Fruit fly (Drosophila melanogaster) S2 (cell line): ENCODE measurements around the gene CG34253.

Experiments
- CG8478 ChIP-seq: fragments of >200 bp; optimal IDR thresholded peaks from 2 replicates; lab custom pipeline; 2018
- CTCF ChIP-seq, 2 experiments: fragments of >200 bp; optimal IDR thresholded peaks; 2 replicates each; lab custom pipeline; 2018

The CG34253 gene

dm6 chr3L:18037459-18038092, 49.5 kb downstream of the CG34253 start:
- TF ChIP-seq CG8478 (lab: Kevin White, UChicago): no peak

dm6 chr3L:18036995-18037394, 50.1 kb downstream of the CG34253 start:
- TF ChIP-seq CG8478 (lab: Kevin White, UChicago) (no peak), CTCF (optimal IDR thresholded peaks at IDR 0.05; lab: Kevin White, UChicago) (no peak)
